Worm (Caenorhabditis elegans) whole organism, late embryonic: ENCODE data around the gene twk-6.
"Not testable (repeated sequence)": the region's sequence is repeated elsewhere in the genome, so short reads cannot be mapped to it uniquely, and the experiment has no call there.

Experiments used
- C38D4.7 ChIP-seq: fragments of 200-800 bp; sonication (Bioruptor generic); optimal IDR thresholded peaks from 2 replicates; lab custom pipeline; 2018; ENCODE audit warnings: mild to moderate bottlenecking, missing genetic modification characterization, moderate library complexity, missing compliant biosample characterization
- Y22D7AL.16 ChIP-seq: sonication (generic microtip); optimal IDR thresholded peaks from 2 replicates; lab custom pipeline; 2016; ENCODE audit warnings: missing genetic modification characterization, missing compliant biosample characterization
- ceh-14 ChIP-seq: sonication (generic microtip); optimal IDR thresholded peaks from 2 replicates; lab custom pipeline; 2016; ENCODE audit warnings: missing genotype, missing genetic modification characterization, missing compliant biosample characterization
- ceh-6 ChIP-seq: fragments of 200-800 bp; sonication (Bioruptor generic); optimal IDR thresholded peaks from 2 replicates; lab custom pipeline; 2018; ENCODE audit warnings: mild to moderate bottlenecking, missing genetic modification characterization, missing compliant biosample characterization
- elt-2 ChIP-seq: sonication (generic microtip); optimal IDR thresholded peaks from 2 replicates; lab custom pipeline; 2016; ENCODE audit warnings: missing genetic modification reagents, missing genetic modification characterization, missing compliant biosample characterization
- fax-1 ChIP-seq: sonication (generic microtip); optimal IDR thresholded peaks from 2 replicates; lab custom pipeline; 2016; ENCODE audit warnings: missing genotype, missing genetic modification characterization, missing compliant biosample characterization
- gmeb-2 ChIP-seq: sonication (generic microtip); optimal IDR thresholded peaks from 2 replicates; lab custom pipeline; 2016; ENCODE audit warnings: missing genetic modification characterization, inconsistent platforms, missing compliant biosample characterization
- hlh-13 ChIP-seq: fragments of 200-800 bp; sonication (Bioruptor generic); optimal IDR thresholded peaks from 2 replicates; lab custom pipeline; 2018; ENCODE audit warnings: mild to moderate bottlenecking, missing genetic modification characterization, missing compliant biosample characterization
- hlh-15 ChIP-seq: sonication (generic microtip); optimal IDR thresholded peaks from 2 replicates; lab custom pipeline; 2016; ENCODE audit warnings: missing genetic modification characterization, missing compliant biosample characterization
- nfya-1 ChIP-seq: sonication (generic microtip); optimal IDR thresholded peaks from 2 replicates; lab custom pipeline; 2017; ENCODE audit warnings: missing genetic modification characterization, mild to moderate bottlenecking, missing compliant biosample characterization, antibody characterized with exemption, moderate library complexity
- pqm-1 ChIP-seq: sonication (generic microtip); optimal IDR thresholded peaks from 2 replicates; lab custom pipeline; 2016; ENCODE audit warnings: missing genetic modification characterization, missing compliant biosample characterization
- ref-2 ChIP-seq: sonication (generic microtip); optimal IDR thresholded peaks from 2 replicates; lab custom pipeline; 2016; ENCODE audit warnings: missing genetic modification characterization, missing compliant biosample characterization
- sdc-2 ChIP-seq: sonication (generic microtip); optimal IDR thresholded peaks from 2 replicates; lab custom pipeline; 2016; ENCODE audit warnings: missing genotype, missing genetic modification characterization, missing compliant biosample characterization
- tbx-7 ChIP-seq: sonication (generic microtip); optimal IDR thresholded peaks from 2 replicates; lab custom pipeline; 2016; ENCODE audit warnings: missing genotype, missing genetic modification characterization, missing compliant biosample characterization
- unc-42 ChIP-seq: sonication (generic microtip); optimal IDR thresholded peaks from 2 replicates; lab custom pipeline; 2016; ENCODE audit warnings: missing genotype, missing genetic modification characterization, missing compliant biosample characterization

Gene twk-6

ce11 chrIII:4785131-4785530 lies 42.4 kb downstream of the twk-6 start, which contains the start of gene enu-3.2:
Gene enu-3.2 (minus strand): TSS chrIII:4785235.
- not testable (repeated sequence) for TF ChIP-seq Y22D7AL.16 (tag; lab: Kevin White, UChicago); gmeb-2 (tag; lab: Kevin White, UChicago); C38D4.7

ce11 chrIII:4785714-4786113 lies 43.0 kb downstream of the twk-6 start, which contains the start of gene mel-28:
Gene mel-28 (plus strand): TSS chrIII:4786080.
- TF ChIP-seq nfya-1 (tag; lab: Kevin White, UChicago) = no peak
- TF ChIP-seq ref-2 (tag; lab: Kevin White, UChicago) = no peak
- TF ChIP-seq unc-42 (tag; lab: Kevin White, UChicago) = no peak
- TF ChIP-seq hlh-13 = no peak
- no peak for TF ChIP-seq fax-1 (tag; lab: Kevin White, UChicago)
- TF ChIP-seq sdc-2 (tag; lab: Kevin White, UChicago) = no peak
- TF ChIP-seq tbx-7 (tag; lab: Kevin White, UChicago) = no peak
- TF ChIP-seq hlh-15 (tag; lab: Kevin White, UChicago) = no peak

- TF ChIP-seq hlh-13 (no peak), elt-2 (tag; lab: Kevin White, UChicago) (no peak), ceh-6 (GFP tag; lab: Kevin White, UChicago) (no peak), ceh-14 (tag; lab: Kevin White, UChicago) (no peak), pqm-1 (tag; lab: Kevin White, UChicago) (no peak), gmeb-2 (tag; lab: Kevin White, UChicago) (no peak)
Observed at ce11 chrIII:4792560-4793136, 49.9 kb downstream of the twk-6 start, which contains the start of gene mip-1. Gene mip-1 (plus strand): TSS chrIII:4793086.
